Worm (Caenorhabditis elegans) whole organism, L4/young adult: Measurements from ENCODE around the gene F20D6.5.

Experiments used
- W03F9.2 ChIP-seq: fragments of 150-350 bp; optimal IDR thresholded peaks from 2 replicates; lab custom pipeline; 2014; ENCODE audit warnings: missing biosample characterization, missing genetic modification characterization
- dao-5 ChIP-seq: sonication (generic microtip); optimal IDR thresholded peaks from 2 replicates; lab custom pipeline; 2016; ENCODE audit warnings: missing genotype, missing genetic modification characterization, moderate library complexity, missing compliant biosample characterization
- him-1 ChIP-seq: sonication (generic microtip); optimal IDR thresholded peaks from 2 replicates; lab custom pipeline; 2016; ENCODE audit warnings: missing genotype, missing genetic modification reagents, missing genetic modification characterization, missing compliant biosample characterization

DNA sequence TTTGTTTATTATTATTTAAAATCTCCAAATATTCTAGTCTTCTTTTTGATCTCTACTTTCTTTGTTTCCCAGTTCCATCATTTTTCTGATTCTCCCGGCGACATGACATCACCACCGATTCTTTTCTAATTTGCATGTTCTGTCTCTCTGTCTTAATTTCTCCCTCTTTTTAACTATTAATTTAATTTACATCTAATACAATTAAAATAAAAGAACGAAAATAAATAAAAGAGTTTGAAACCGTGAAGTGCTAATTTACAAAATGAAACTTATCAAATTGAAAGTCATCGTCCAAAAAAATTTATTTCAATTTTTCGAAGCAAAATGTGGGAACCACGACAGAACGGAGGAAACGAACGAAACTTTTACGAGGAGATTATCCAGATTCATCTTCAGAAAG, 2.1 kb upstream of the F20D6.5 start, which contains the start of gene F20D6.6:
- TF ChIP-seq him-1 (no peak), dao-5 (tag; lab: Kevin White, UChicago) (no peak), W03F9.2 (tag; lab: Kevin White, UChicago) (no peak)
